Fruit fly (Drosophila melanogaster) whole organism, embryonic: ENCODE data around the gene fz.

ENCODE experiments used
- Adf1 ChIP-seq: fragments of 200-800 bp; sonication (Bioruptor generic); IDR thresholded peaks from 2 replicates; pipeline ENCODE4 v1.3.6; 2022; ENCODE audit warnings: missing biosample characterization, missing genetic modification characterization
- Bgb ChIP-seq: fragments of 200-800 bp; sonication (Bioruptor generic); IDR thresholded peaks from 2 replicates; pipeline ENCODE4 v1.3.6; 2022; ENCODE audit warnings: missing biosample characterization, missing genetic modification characterization; ENCODE audit not compliant: partially characterized antibody
- Blimp-1 ChIP-seq: fragments of 200-800 bp; sonication (Bioruptor generic); optimal IDR thresholded peaks from 3 replicates; lab custom pipeline; 2018; ENCODE audit warnings: missing biosample characterization, missing genetic modification characterization, mild to moderate bottlenecking, moderate library complexity, missing genetic modification reagents
- CG10321 ChIP-seq: fragments of 200-800 bp; sonication (Bioruptor generic); IDR thresholded peaks from 2 replicates; pipeline ENCODE4 v1.3.6; 2022; ENCODE audit warnings: missing biosample characterization, missing genetic modification characterization
- CG10654 ChIP-seq: fragments of 200-800 bp; sonication (Bioruptor generic); optimal IDR thresholded peaks from 2 replicates; lab custom pipeline; 2016; ENCODE audit warnings: missing biosample characterization, missing genetic modification characterization
- CG11696 ChIP-seq: fragments of 200-800 bp; sonication (Bioruptor generic); IDR thresholded peaks from 2 replicates; pipeline ENCODE4 v1.3.6; 2022; ENCODE audit warnings: missing biosample characterization, missing genetic modification characterization
- CG12104 ChIP-seq: fragments of 200-800 bp; sonication (Bioruptor generic); optimal IDR thresholded peaks from 3 replicates; lab custom pipeline; 2016; ENCODE audit warnings: missing biosample characterization, missing genetic modification characterization
- CG13894 ChIP-seq: fragments of 200-800 bp; sonication (Bioruptor generic); optimal IDR thresholded peaks from 3 replicates; lab custom pipeline; 2018; ENCODE audit warnings: missing biosample characterization, mild to moderate bottlenecking, missing genetic modification characterization, moderate library complexity
- CG14014 ChIP-seq: fragments of 200-800 bp; sonication (Bioruptor generic); IDR thresholded peaks from 2 replicates; pipeline ENCODE4 v1.3.6; 2022; ENCODE audit warnings: missing biosample characterization, missing genetic modification characterization
- CG14441 ChIP-seq: fragments of 200-800 bp; sonication (Bioruptor generic); IDR thresholded peaks from 2 replicates; pipeline ENCODE4 v1.3.6; 2022; ENCODE audit warnings: missing biosample characterization, missing genetic modification characterization
- CG15479 ChIP-seq: fragments of 200-800 bp; sonication (Bioruptor generic); optimal IDR thresholded peaks from 3 replicates; lab custom pipeline; 2019; ENCODE audit warnings: missing biosample characterization, mild to moderate bottlenecking, missing genetic modification characterization, moderate library complexity
- CG2875 ChIP-seq: fragments of 200-800 bp; sonication (Bioruptor generic); optimal IDR thresholded peaks from 2 replicates; lab custom pipeline; 2017; ENCODE audit warnings: missing biosample characterization, mild to moderate bottlenecking, missing genetic modification characterization, missing genetic modification reagents
- CG31388 ChIP-seq: fragments of 200-800 bp; sonication (Bioruptor generic); optimal IDR thresholded peaks from 2 replicates; lab custom pipeline; 2016; ENCODE audit warnings: missing biosample characterization, missing genetic modification characterization
- CG3163 ChIP-seq: fragments of 200-800 bp; sonication (Bioruptor generic); optimal IDR thresholded peaks from 3 replicates; lab custom pipeline; 2016; ENCODE audit warnings: missing biosample characterization, missing genetic modification characterization
- CG32532 ChIP-seq: fragments of 200-800 bp; sonication (Bioruptor generic); IDR thresholded peaks from 2 replicates; pipeline ENCODE4 v1.3.6; 2022; ENCODE audit warnings: missing biosample characterization, missing genetic modification characterization
- CG32772 ChIP-seq: fragments of 200-800 bp; sonication (Bioruptor generic); IDR thresholded peaks from 2 replicates; pipeline ENCODE4 v1.3.6; 2022; ENCODE audit warnings: missing biosample characterization, missing genetic modification characterization
- CG33213 ChIP-seq: fragments of 200-800 bp; sonication (Bioruptor generic); optimal IDR thresholded peaks from 3 replicates; lab custom pipeline; 2016; ENCODE audit warnings: missing biosample characterization, missing genetic modification characterization
- CG6689 ChIP-seq: fragments of 200-800 bp; sonication (Bioruptor generic); IDR thresholded peaks from 2 replicates; pipeline ENCODE4 v1.3.6; 2022; ENCODE audit warnings: missing biosample characterization, missing genetic modification characterization
- CG7786 ChIP-seq: fragments of 200-800 bp; sonication (Bioruptor generic); optimal IDR thresholded peaks from 2 replicates; lab custom pipeline; 2016; ENCODE audit warnings: missing biosample characterization, missing genetic modification characterization
- CG7987 ChIP-seq: fragments of 200-800 bp; sonication (Bioruptor generic); optimal IDR thresholded peaks from 2 replicates; lab custom pipeline; 2018; ENCODE audit warnings: missing biosample characterization, mild to moderate bottlenecking, missing genetic modification characterization, moderate library complexity
- CG8765 ChIP-seq: fragments of 200-800 bp; sonication (Bioruptor generic); IDR thresholded peaks from 2 replicates; pipeline ENCODE4 v1.3.6; 2022; ENCODE audit warnings: missing biosample characterization, missing genetic modification characterization
- Gsc ChIP-seq: fragments of 200-800 bp; sonication (Bioruptor generic); IDR thresholded peaks from 2 replicates; pipeline ENCODE4 v1.3.6; 2022; ENCODE audit warnings: missing biosample characterization, missing genetic modification characterization
- NC2α ChIP-seq: fragments of 200-800 bp; sonication (Bioruptor generic); optimal IDR thresholded peaks from 2 replicates; lab custom pipeline; 2016; ENCODE audit warnings: missing biosample characterization, missing genetic modification characterization
- Nf-YB ChIP-seq: fragments of 200-800 bp; sonication (Bioruptor generic); optimal IDR thresholded peaks from 3 replicates; lab custom pipeline; 2019; ENCODE audit warnings: missing biosample characterization, mild to moderate bottlenecking, missing genetic modification characterization, moderate library complexity
- Opbp ChIP-seq: fragments of 200-800 bp; sonication (Bioruptor generic); IDR thresholded peaks from 3 replicates; pipeline ENCODE4 v1.3.6; 2022; ENCODE audit warnings: missing biosample characterization, missing genetic modification characterization; ENCODE audit not compliant: partially characterized antibody
- PHDP ChIP-seq: fragments of 200-800 bp; sonication (Bioruptor generic); optimal IDR thresholded peaks from 3 replicates; lab custom pipeline; 2018; ENCODE audit warnings: missing biosample characterization, mild to moderate bottlenecking, missing genetic modification characterization, moderate library complexity
- Sox100B ChIP-seq: fragments of 200-800 bp; sonication (Bioruptor generic); optimal IDR thresholded peaks from 3 replicates; lab custom pipeline; 2018; ENCODE audit warnings: missing biosample characterization, mild to moderate bottlenecking, missing genetic modification characterization
- Sox102F ChIP-seq: fragments of 200-800 bp; sonication (Bioruptor generic); optimal IDR thresholded peaks from 2 replicates; lab custom pipeline; 2018; ENCODE audit warnings: missing biosample characterization, mild to moderate bottlenecking, missing genetic modification characterization, moderate library complexity
- Sry-β ChIP-seq: fragments of 200-800 bp; sonication (Bioruptor generic); optimal IDR thresholded peaks from 2 replicates; lab custom pipeline; 2018; ENCODE audit warnings: missing biosample characterization, mild to moderate bottlenecking, missing genetic modification characterization, moderate library complexity
- ase ChIP-seq: fragments of 200-800 bp; sonication (Bioruptor generic); IDR thresholded peaks from 3 replicates; pipeline ENCODE4 v1.3.6; 2022; ENCODE audit warnings: missing biosample characterization, missing genetic modification characterization
- az2 ChIP-seq: fragments of 200-800 bp; sonication (Bioruptor generic); optimal IDR thresholded peaks from 3 replicates; lab custom pipeline; 2016; ENCODE audit warnings: missing biosample characterization, missing genetic modification characterization
- crc ChIP-seq: fragments of 200-800 bp; sonication (Bioruptor generic); optimal IDR thresholded peaks from 2 replicates; lab custom pipeline; 2016; ENCODE audit warnings: missing biosample characterization, missing genetic modification characterization
- emc ChIP-seq: fragments of 200-800 bp; sonication (Bioruptor generic); optimal IDR thresholded peaks from 2 replicates; lab custom pipeline; 2016; ENCODE audit warnings: missing biosample characterization, missing genetic modification characterization
- eyg ChIP-seq: fragments of 200-800 bp; sonication (Bioruptor generic); optimal IDR thresholded peaks from 3 replicates; lab custom pipeline; 2016; ENCODE audit warnings: missing biosample characterization, missing genetic modification characterization
- ftz-f1 ChIP-seq: fragments of 200-800 bp; sonication (Bioruptor generic); optimal IDR thresholded peaks from 2 replicates; lab custom pipeline; 2016; ENCODE audit warnings: missing biosample characterization, missing genetic modification characterization
- ind ChIP-seq: fragments of 200-800 bp; sonication (Bioruptor generic); optimal IDR thresholded peaks from 3 replicates; lab custom pipeline; 2016; ENCODE audit warnings: missing biosample characterization, missing genetic modification characterization
- jumu ChIP-seq: fragments of 200-800 bp; sonication (Bioruptor generic); optimal IDR thresholded peaks from 3 replicates; lab custom pipeline; 2016; ENCODE audit warnings: missing biosample characterization, missing genetic modification characterization
- kah ChIP-seq: fragments of 200-800 bp; sonication (Bioruptor generic); optimal IDR thresholded peaks from 2 replicates; lab custom pipeline; 2018; ENCODE audit warnings: missing biosample characterization, mild to moderate bottlenecking, missing genetic modification characterization
- oc ChIP-seq: fragments of 200-800 bp; sonication (Bioruptor generic); optimal IDR thresholded peaks from 2 replicates; lab custom pipeline; 2018; ENCODE audit warnings: missing biosample characterization, mild to moderate bottlenecking, missing genetic modification characterization, moderate library complexity
- onecut ChIP-seq: fragments of 200-800 bp; sonication (Bioruptor generic); IDR thresholded peaks from 2 replicates; pipeline ENCODE4 v1.3.6; 2022; ENCODE audit warnings: missing biosample characterization, missing genetic modification characterization
- peb ChIP-seq: fragments of 200-800 bp; sonication (Bioruptor generic); IDR thresholded peaks from 2 replicates; pipeline ENCODE4 v1.3.6; 2022; ENCODE audit warnings: missing biosample characterization, missing genetic modification characterization
- psq ChIP-seq: fragments of 200-800 bp; sonication (Bioruptor generic); optimal IDR thresholded peaks from 2 replicates; lab custom pipeline; 2017; ENCODE audit warnings: missing biosample characterization, missing genetic modification characterization
- sima ChIP-seq: fragments of 200-800 bp; sonication (Bioruptor generic); optimal IDR thresholded peaks from 2 replicates; lab custom pipeline; 2016; ENCODE audit warnings: missing biosample characterization, missing genetic modification characterization
- slbo ChIP-seq: fragments of 200-800 bp; sonication (Bioruptor generic); IDR thresholded peaks from 2 replicates; pipeline ENCODE4 v1.3.6; 2022; ENCODE audit warnings: missing biosample characterization, missing genetic modification characterization
- trem ChIP-seq: fragments of 200-800 bp; optimal IDR thresholded peaks from 3 replicates; lab custom pipeline; 2019; ENCODE audit warnings: missing biosample characterization, mild to moderate bottlenecking, missing genetic modification characterization, moderate library complexity
- vfl ChIP-seq: fragments of 200-800 bp; sonication (Bioruptor generic); optimal IDR thresholded peaks from 2 replicates; lab custom pipeline; 2016; ENCODE audit warnings: missing biosample characterization, missing genetic modification characterization
- vvl ChIP-seq: fragments of 200-800 bp; sonication (Bioruptor generic); IDR thresholded peaks from 2 replicates; pipeline ENCODE4 v1.3.6; 2022; ENCODE audit warnings: missing biosample characterization, missing genetic modification characterization
- zen ChIP-seq: fragments of 200-800 bp; sonication (Bioruptor generic); optimal IDR thresholded peaks from 3 replicates; lab custom pipeline; 2018; ENCODE audit warnings: missing biosample characterization, mild to moderate bottlenecking, missing genetic modification characterization, moderate library complexity
- zfh1 ChIP-seq: fragments of 200-800 bp; sonication (Bioruptor generic); IDR thresholded peaks from 3 replicates; pipeline ENCODE4 v1.3.6; 2022; ENCODE audit warnings: missing biosample characterization, missing genetic modification characterization

Gene fz

dm6 chr3L:14274088-14275058 is at the start of gene fz (continued):
- TF ChIP-seq slbo (GFP tag; lab: Robert Waterston, UW) = no peak
- no peak for TF ChIP-seq CG10321 (GFP tag; lab: Robert Waterston, UW)
- TF ChIP-seq zen (tag; lab: Kevin White, UChicago) = no peak
- TF ChIP-seq CG12104 (GFP tag; lab: Kevin White, UChicago) = no peak
- TF ChIP-seq trem = peak; percentile 4
- no peak for TF ChIP-seq peb (GFP tag; lab: Robert Waterston, UW)
- no peak for TF ChIP-seq CG33213 (GFP tag; lab: Kevin White, UChicago)
- peak; percentile 13 for TF ChIP-seq Sry-β (GFP tag; lab: Kevin White, UChicago)
- TF ChIP-seq jumu (GFP tag; lab: Kevin White, UChicago) = no peak
- no peak for TF ChIP-seq psq (GFP tag; lab: Kevin White, UChicago)
- no peak for TF ChIP-seq CG15479 (GFP tag; lab: Kevin White, UChicago)
- peak; percentile 78 for TF ChIP-seq vvl (GFP tag; lab: Robert Waterston, UW)
- peak; percentile 17 for TF ChIP-seq Blimp-1 (GFP tag; lab: Kevin White, UChicago)
- TF ChIP-seq oc (tag; lab: Kevin White, UChicago) = peak; percentile 6
- no peak for TF ChIP-seq az2 (GFP tag; lab: Kevin White, UChicago)
- TF ChIP-seq crc (GFP tag; lab: Kevin White, UChicago) = no peak
- TF ChIP-seq CG3163 (GFP tag; lab: Kevin White, UChicago) = peak; percentile 84
- no peak for TF ChIP-seq onecut (GFP tag; lab: Robert Waterston, UW)
- TF ChIP-seq CG13894 = no peak
- no peak for TF ChIP-seq Gsc (GFP tag; lab: Robert Waterston, UW)
- TF ChIP-seq vfl = no peak
- TF ChIP-seq ftz-f1 (GFP tag; lab: Kevin White, UChicago) = peak; percentile 98
- TF ChIP-seq Sox102F (GFP tag; lab: Kevin White, UChicago) = peak; percentile 13
- TF ChIP-seq emc (GFP tag; lab: Kevin White, UChicago) = no peak
- TF ChIP-seq eyg (GFP tag; lab: Kevin White, UChicago) = no peak
- TF ChIP-seq NC2α (GFP tag; lab: Kevin White, UChicago) = no peak
- no peak for TF ChIP-seq CG10654 (GFP tag; lab: Kevin White, UChicago)
- peak; percentile 6; the same call in 1 of the 2 replicates for TF ChIP-seq CG14014
- no peak for TF ChIP-seq Adf1 (GFP tag; lab: Robert Waterston, UW)
- peak; percentile 70; the same call in 1 of the 2 replicates for TF ChIP-seq CG32532 (GFP tag; lab: Robert Waterston, UW)
- TF ChIP-seq CG32772 (GFP tag; lab: Robert Waterston, UW) = no peak
- TF ChIP-seq CG6689 (GFP tag; lab: Robert Waterston, UW) = peak; percentile 41; the same call in 1 of the 2 replicates
- TF ChIP-seq ind (GFP tag; lab: Kevin White, UChicago) = no peak
- TF ChIP-seq CG14441 (GFP tag; lab: Robert Waterston, UW) = no peak
- no peak for TF ChIP-seq CG8765 (GFP tag; lab: Robert Waterston, UW)
- no peak for TF ChIP-seq zfh1 (GFP tag; lab: Robert Waterston, UW)
- no peak for TF ChIP-seq CG7786 (GFP tag; lab: Kevin White, UChicago)
- TF ChIP-seq CG2875 = no peak
- no peak for TF ChIP-seq ase (GFP tag; lab: Robert Waterston, UW)
- no peak for TF ChIP-seq sima
- TF ChIP-seq Nf-YB (GFP tag; lab: Kevin White, UChicago) = no peak
- TF ChIP-seq Opbp = peak; percentile 66; the same call in 2 of the 3 replicates
- peak; percentile 42 for TF ChIP-seq Sox100B (GFP tag; lab: Kevin White, UChicago)
- peak; percentile 66 for TF ChIP-seq Bgb (GFP tag; lab: Robert Waterston, UW)
- peak; percentile 49 for TF ChIP-seq PHDP (tag; lab: Kevin White, UChicago)
- peak; percentile 82 for TF ChIP-seq kah (GFP tag; lab: Kevin White, UChicago)
- TF ChIP-seq CG11696 (GFP tag; lab: Robert Waterston, UW) = 0 out of 2 replicates have a peak, but pooled peaks have one; percentile 12
- no peak for TF ChIP-seq CG31388 (GFP tag; lab: Kevin White, UChicago)
- TF ChIP-seq CG7987 (GFP tag; lab: Kevin White, UChicago) = peak; percentile 10
